Fruit fly (Drosophila melanogaster): ENCODE data around the gene Pp2A-29B.

Pp2A-29B gene

dm6 chr2L:8350560-8351171, 15.2 kb upstream of the Pp2A-29B start:
- TF ChIP-seq noc (tag; optimal IDR thresholded peaks at IDR 0.05) = peak; percentile 89

dm6 chr2L:8351333-8351732, 14.5 kb upstream of the Pp2A-29B start:
- no peak for TF ChIP-seq noc (tag; optimal IDR thresholded peaks at IDR 0.05)

- TF ChIP-seq noc (tag; optimal IDR thresholded peaks at IDR 0.05) = no peak
Observed at dm6 chr2L:8351864-8352263, 14.0 kb upstream of the Pp2A-29B start, which contains the start of gene Mur29B. Gene Mur29B (plus strand): TSS chr2L:8352187.

- no peak for TF ChIP-seq noc (tag; optimal IDR thresholded peaks at IDR 0.05)
Observed at dm6 chr2L:8355419-8355818, 10.4 kb upstream of the Pp2A-29B start.

- no peak for TF ChIP-seq noc (tag; optimal IDR thresholded peaks at IDR 0.05)
Observed at dm6 chr2L:8361204-8361952, 4.5 kb upstream of the Pp2A-29B start.

- TF ChIP-seq noc (tag; optimal IDR thresholded peaks at IDR 0.05) = peak; percentile 88
Observed at dm6 chr2L:8362273-8362954, 3.4 kb upstream of the Pp2A-29B start, which contains the start of gene CG7627. Gene CG7627 (minus strand): TSS chr2L:8362469.

dm6 chr2L:8362955-8363285, 2.9 kb upstream of the Pp2A-29B start:
- no peak for TF ChIP-seq noc (tag; optimal IDR thresholded peaks at IDR 0.05)

dm6 chr2L:8364006-8364956, 1.6 kb upstream of the Pp2A-29B start, which contains the start of the genes RpS13 and CSN8:
Gene RpS13 (minus strand): TSS chr2L:8364662.
Gene CSN8 (plus strand): TSS chr2L:8364855.
- TF ChIP-seq noc (tag; optimal IDR thresholded peaks at IDR 0.05) = peak; percentile 31

- peak; percentile 70 for TF ChIP-seq noc (tag; optimal IDR thresholded peaks at IDR 0.05)
Observed at dm6 chr2L:8370364-8371326, 4.8 kb downstream of the Pp2A-29B start, which contains the start of gene CG17292. Gene CG17292 (plus strand): TSS chr2L:8370454.

- TF ChIP-seq noc (tag; optimal IDR thresholded peaks at IDR 0.05) = no peak
Observed at dm6 chr2L:8371354-8371937, 5.6 kb downstream of the Pp2A-29B start.

dm6 chr2L:8372248-8372647, 6.4 kb downstream of the Pp2A-29B start:
- TF ChIP-seq noc (tag; optimal IDR thresholded peaks at IDR 0.05) = no peak

dm6 chr2L:8374235-8374634, 8.4 kb downstream of the Pp2A-29B start, which contains the start of gene Wdr82:
Gene Wdr82 (plus strand): TSS chr2L:8374461.
- no peak for TF ChIP-seq noc (tag; optimal IDR thresholded peaks at IDR 0.05)

- TF ChIP-seq noc (tag; optimal IDR thresholded peaks at IDR 0.05) = peak; percentile 99
Observed at dm6 chr2L:8376717-8377116, 10.9 kb downstream of the Pp2A-29B start, which contains the start of the genes CG13390 and CG17294. Gene CG13390 (minus strand): TSS chr2L:8376797. Gene CG17294 (plus strand): TSS chr2L:8377035.

All from whole organism, larva.